Worm (Caenorhabditis elegans) whole organism, late embryonic: ENCODE data around the gene F11A10.6.
"Not testable (repeated sequence)": the region's sequence is repeated elsewhere in the genome, so short reads cannot be mapped to it uniquely, and the experiment has no call there.

Source experiments
- C08G9.2 ChIP-seq: sonication (generic microtip); optimal IDR thresholded peaks from 2 replicates; lab custom pipeline; 2016; ENCODE audit warnings: mild to moderate bottlenecking, missing genetic modification characterization, moderate library complexity, missing compliant biosample characterization
- K02D7.2 ChIP-seq: sonication (generic microtip); optimal IDR thresholded peaks from 2 replicates; lab custom pipeline; 2017; ENCODE audit warnings: mild to moderate bottlenecking, missing genetic modification characterization, missing compliant biosample characterization
- K09A11.1 ChIP-seq: sonication (generic microtip); optimal IDR thresholded peaks from 2 replicates; lab custom pipeline; 2017; ENCODE audit warnings: antibody characterized with exemption, mild to moderate bottlenecking, missing genetic modification characterization, missing compliant biosample characterization; ENCODE audit not compliant: insufficient read depth
- T23F11.4 ChIP-seq: fragments of 200-800 bp; sonication (Bioruptor generic); optimal IDR thresholded peaks from 2 replicates; lab custom pipeline; 2018; ENCODE audit warnings: mild to moderate bottlenecking, missing genetic modification characterization, missing compliant biosample characterization
- ceh-14 ChIP-seq: sonication (generic microtip); optimal IDR thresholded peaks from 2 replicates; lab custom pipeline; 2016; ENCODE audit warnings: missing genotype, missing genetic modification characterization, missing compliant biosample characterization
- ceh-22 ChIP-seq: sonication (generic microtip); optimal IDR thresholded peaks from 2 replicates; lab custom pipeline; 2017; ENCODE audit warnings: missing biosample characterization, missing genetic modification characterization
- ceh-24 ChIP-seq: sonication (generic microtip); optimal IDR thresholded peaks from 2 replicates; lab custom pipeline; 2016; ENCODE audit warnings: mild to moderate bottlenecking, missing genetic modification characterization, missing compliant biosample characterization
- ceh-30 ChIP-seq: fragments of 150-350 bp; optimal IDR thresholded peaks from 2 replicates; lab custom pipeline; 2014; ENCODE audit warnings: missing biosample characterization, missing genetic modification characterization
- ceh-31 ChIP-seq: sonication (generic microtip); optimal IDR thresholded peaks from 2 replicates; lab custom pipeline; 2016; ENCODE audit warnings: missing genetic modification characterization, missing compliant biosample characterization
- ceh-45 ChIP-seq: fragments of 200-800 bp; sonication (Bioruptor generic); IDR thresholded peaks from 2 replicates; pipeline ENCODE4 v1.3.6; 2022; ENCODE audit warnings: missing genetic modification reagents, missing genetic modification characterization, missing compliant biosample characterization
- ceh-48 ChIP-seq: sonication (generic microtip); optimal IDR thresholded peaks from 2 replicates; lab custom pipeline; 2016; ENCODE audit warnings: missing genetic modification characterization, inconsistent platforms, missing compliant biosample characterization
- ceh-9 ChIP-seq: sonication (generic microtip); optimal IDR thresholded peaks from 2 replicates; lab custom pipeline; 2016; ENCODE audit warnings: mild to moderate bottlenecking, missing genetic modification characterization, inconsistent platforms, missing compliant biosample characterization
- elt-4 ChIP-seq: sonication (generic microtip); optimal IDR thresholded peaks from 2 replicates; lab custom pipeline; 2016; ENCODE audit warnings: missing genetic modification characterization, missing compliant biosample characterization
- ets-4 ChIP-seq: sonication (generic microtip); optimal IDR thresholded peaks from 2 replicates; lab custom pipeline; 2016; ENCODE audit warnings: missing genetic modification characterization, missing compliant biosample characterization
- eyg-1 ChIP-seq: sonication (generic microtip); optimal IDR thresholded peaks from 2 replicates; lab custom pipeline; 2016; ENCODE audit warnings: missing genotype, missing genetic modification characterization, missing compliant biosample characterization
- gmeb-2 ChIP-seq: sonication (generic microtip); optimal IDR thresholded peaks from 2 replicates; lab custom pipeline; 2016; ENCODE audit warnings: missing genetic modification characterization, inconsistent platforms, missing compliant biosample characterization
- hlh-15 ChIP-seq: sonication (generic microtip); optimal IDR thresholded peaks from 2 replicates; lab custom pipeline; 2016; ENCODE audit warnings: missing genetic modification characterization, missing compliant biosample characterization
- hlh-6 ChIP-seq: sonication (generic microtip); optimal IDR thresholded peaks from 2 replicates; lab custom pipeline; 2016; ENCODE audit warnings: missing genotype, missing genetic modification characterization, missing compliant biosample characterization
- nhr-11 ChIP-seq: fragments of 150-350 bp; optimal IDR thresholded peaks from 2 replicates; lab custom pipeline; 2014; ENCODE audit warnings: missing biosample characterization, missing genetic modification characterization
- npax-4 ChIP-seq: sonication (generic microtip); optimal IDR thresholded peaks from 2 replicates; lab custom pipeline; 2016; ENCODE audit warnings: missing genetic modification characterization, missing compliant biosample characterization
- pax-1 ChIP-seq: fragments of 150-350 bp; optimal IDR thresholded peaks from 2 replicates; lab custom pipeline; 2014; ENCODE audit warnings: missing biosample characterization, missing genetic modification characterization
- pha-2 ChIP-seq: sonication (generic microtip); optimal IDR thresholded peaks from 2 replicates; lab custom pipeline; 2017; ENCODE audit warnings: mild to moderate bottlenecking, missing genetic modification characterization, missing compliant biosample characterization
- pqm-1 ChIP-seq: sonication (generic microtip); optimal IDR thresholded peaks from 2 replicates; lab custom pipeline; 2016; ENCODE audit warnings: missing genetic modification characterization, missing compliant biosample characterization
- pros-1 ChIP-seq: fragments of 150-350 bp; optimal IDR thresholded peaks from 2 replicates; lab custom pipeline; 2014; ENCODE audit warnings: missing biosample characterization, missing genetic modification reagents, missing genetic modification characterization
- rnt-1 ChIP-seq: sonication (generic microtip); optimal IDR thresholded peaks from 2 replicates; lab custom pipeline; 2016; ENCODE audit warnings: missing genetic modification characterization, missing compliant biosample characterization
- syd-9 ChIP-seq: sonication (generic microtip); optimal IDR thresholded peaks from 2 replicates; lab custom pipeline; 2016; ENCODE audit warnings: mild to moderate bottlenecking, missing genetic modification characterization, moderate library complexity, missing compliant biosample characterization
- tbx-2 ChIP-seq: sonication (generic microtip); optimal IDR thresholded peaks from 2 replicates; lab custom pipeline; 2016; ENCODE audit warnings: missing genetic modification characterization, missing compliant biosample characterization
- tbx-7 ChIP-seq: sonication (generic microtip); optimal IDR thresholded peaks from 2 replicates; lab custom pipeline; 2016; ENCODE audit warnings: missing genotype, missing genetic modification characterization, missing compliant biosample characterization
- unc-3 ChIP-seq, 2 experiments: fragments of 200-800 bp in 1 of 2; sonication (Bioruptor generic) in 1 of 2; sonication (generic microtip) in 1 of 2; conservative IDR thresholded peaks in 1 of 2; optimal IDR thresholded peaks in 1 of 2; 2 replicates each; pipeline versions ENCODE4 v1.3.6 to Lab custom; 2016 to 2022; ENCODE audit warnings: missing compliant biosample characterization in 2 of 2, missing genetic modification characterization in 2 of 2, missing genetic modification reagents in 1 of 2
- unc-42 ChIP-seq: sonication (generic microtip); optimal IDR thresholded peaks from 2 replicates; lab custom pipeline; 2016; ENCODE audit warnings: missing genotype, missing genetic modification characterization, missing compliant biosample characterization
- unc-86 ChIP-seq: sonication (generic microtip); optimal IDR thresholded peaks from 2 replicates; lab custom pipeline; 2016; ENCODE audit warnings: missing genetic modification characterization, missing compliant biosample characterization
- zip-5 ChIP-seq: sonication (generic microtip); optimal IDR thresholded peaks from 2 replicates; lab custom pipeline; 2016; ENCODE audit warnings: missing genetic modification characterization, missing compliant biosample characterization
- ztf-16 ChIP-seq: sonication (generic microtip); optimal IDR thresholded peaks from 2 replicates; lab custom pipeline; 2017; ENCODE audit warnings: missing genetic modification characterization, missing compliant biosample characterization

The F11A10.6 gene

DNA sequence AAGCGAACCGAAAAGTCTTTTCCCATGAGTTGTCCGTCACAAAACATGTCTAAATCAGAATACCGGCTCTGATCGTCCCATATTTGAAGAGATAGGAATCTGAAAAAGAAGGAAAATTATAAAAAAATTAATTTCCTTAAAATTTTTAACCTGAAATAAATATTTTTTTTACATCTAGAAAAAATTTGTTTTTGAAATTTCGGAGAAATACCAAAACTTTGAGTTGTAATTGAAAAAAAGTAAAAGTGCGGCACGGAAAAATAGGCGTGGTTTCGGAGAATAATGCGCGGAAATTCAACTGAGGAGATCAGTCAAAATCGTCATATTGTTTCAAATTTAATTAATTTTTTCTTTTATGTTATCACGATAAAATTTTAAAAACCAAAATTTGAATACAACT is at the start of gene F11A10.6:
TSS of gene F11A10.6 (minus strand) at position 101 of the 400 bp plus-strand sequence.
- TF ChIP-seq hlh-6 (tag; lab: Kevin White, UChicago) (no peak), ets-4 (no peak), eyg-1 (no peak), rnt-1 (tag; lab: Kevin White, UChicago) (no peak), tbx-2 (tag; lab: Kevin White, UChicago) (no peak), pqm-1 (tag; lab: Kevin White, UChicago) (no peak), pax-1 (tag; lab: Kevin White, UChicago) (no peak), zip-5 (tag; lab: Kevin White, UChicago) (no peak), C08G9.2 (tag; lab: Kevin White, UChicago) (no peak), pha-2 (tag; lab: Kevin White, UChicago) (no peak)

DNA sequence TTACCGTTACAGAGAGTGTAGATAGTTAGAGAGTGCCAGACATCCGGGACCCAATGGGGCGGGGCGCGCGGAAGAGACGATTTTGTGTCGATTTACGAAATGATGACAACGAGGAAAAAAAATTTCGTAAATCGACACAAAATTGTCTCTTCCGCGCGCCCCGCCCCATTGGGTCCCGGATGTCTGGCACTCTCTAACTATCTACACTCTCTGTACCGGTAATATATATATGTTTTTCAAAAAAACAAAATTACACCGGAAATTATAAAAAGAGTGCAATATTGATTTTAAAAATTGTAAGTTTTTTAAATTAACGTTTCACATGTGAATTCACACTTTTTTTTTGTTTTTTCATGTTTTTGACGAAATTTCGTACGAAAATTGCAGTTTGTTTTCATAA is 48.6 kb upstream of the F11A10.6 start, which contains the start of gene B0001.4:
TSS of gene B0001.4 (minus strand) at position 101 of the 400 bp plus-strand sequence.
- TF ChIP-seq T23F11.4 (GFP tag; lab: Kevin White, UChicago); hlh-15 (tag; lab: Kevin White, UChicago); syd-9 (tag; lab: Kevin White, UChicago): not testable (repeated sequence)

DNA sequence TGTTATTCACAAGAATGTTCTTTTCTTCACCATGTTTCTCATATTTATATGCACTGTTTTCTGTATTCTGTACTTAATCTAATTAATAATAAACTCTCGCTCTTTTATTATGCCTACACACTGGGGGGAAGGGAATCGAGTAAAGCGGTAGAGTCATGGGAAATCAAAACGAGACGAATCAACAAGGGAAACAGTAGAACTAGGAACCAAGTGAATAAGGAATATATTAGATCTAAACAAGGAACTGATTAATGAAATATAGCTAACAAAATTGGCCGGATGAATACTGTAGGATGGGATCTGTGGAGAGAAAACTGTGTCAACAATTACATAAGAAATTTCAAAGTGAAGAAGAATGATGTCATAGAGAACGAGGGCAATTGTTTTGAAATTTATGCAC is 45.5 kb upstream of the F11A10.6 start:
- no peak for TF ChIP-seq unc-42 (tag; lab: Kevin White, UChicago)
- no peak for TF ChIP-seq npax-4 (tag; lab: Kevin White, UChicago)
- TF ChIP-seq hlh-6 (tag; lab: Kevin White, UChicago) = no peak
- no peak for TF ChIP-seq unc-86 (tag; lab: Kevin White, UChicago)
- no peak for TF ChIP-seq K02D7.2 (tag; lab: Kevin White, UChicago)
- TF ChIP-seq ceh-30 = no peak
- TF ChIP-seq pros-1 (tag; lab: Kevin White, UChicago) = no peak
- TF ChIP-seq ceh-31 (tag; lab: Kevin White, UChicago) = no peak
- no peak for TF ChIP-seq tbx-7

DNA sequence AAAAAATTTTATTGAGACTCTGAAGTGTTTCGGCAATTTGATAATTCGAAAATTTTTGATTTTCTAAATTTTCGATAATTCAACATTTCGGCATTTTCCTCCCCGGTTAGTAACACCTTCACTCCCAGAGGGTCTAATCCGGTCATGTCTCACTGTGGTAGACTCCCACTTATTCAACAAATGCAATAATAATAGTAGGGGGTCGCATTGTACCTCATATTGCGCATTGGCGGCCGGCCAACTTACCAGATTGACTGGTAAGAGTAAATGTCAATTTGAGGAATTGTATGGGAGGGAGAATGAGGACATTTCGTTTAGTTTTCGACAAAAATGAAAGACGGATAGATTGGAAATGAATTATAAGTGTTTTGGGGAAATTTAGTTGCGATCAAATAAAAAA is 44.3 kb upstream of the F11A10.6 start:
- TF ChIP-seq ceh-48 (no peak), tbx-2 (tag; lab: Kevin White, UChicago) (no peak), unc-3 (GFP tag; conservative IDR thresholded peaks at IDR 0.05; lab: Robert Waterston, UW) (no peak), unc-3 (tag; optimal IDR thresholded peaks at IDR 0.05; lab: Kevin White, UChicago) (no peak), ceh-24 (no peak), gmeb-2 (tag; lab: Kevin White, UChicago) (no peak), ceh-22 (tag; lab: Kevin White, UChicago) (no peak), ztf-16 (tag; lab: Kevin White, UChicago) (no peak)
- TF ChIP-seq, all 69 proteins: peak for 0

DNA sequence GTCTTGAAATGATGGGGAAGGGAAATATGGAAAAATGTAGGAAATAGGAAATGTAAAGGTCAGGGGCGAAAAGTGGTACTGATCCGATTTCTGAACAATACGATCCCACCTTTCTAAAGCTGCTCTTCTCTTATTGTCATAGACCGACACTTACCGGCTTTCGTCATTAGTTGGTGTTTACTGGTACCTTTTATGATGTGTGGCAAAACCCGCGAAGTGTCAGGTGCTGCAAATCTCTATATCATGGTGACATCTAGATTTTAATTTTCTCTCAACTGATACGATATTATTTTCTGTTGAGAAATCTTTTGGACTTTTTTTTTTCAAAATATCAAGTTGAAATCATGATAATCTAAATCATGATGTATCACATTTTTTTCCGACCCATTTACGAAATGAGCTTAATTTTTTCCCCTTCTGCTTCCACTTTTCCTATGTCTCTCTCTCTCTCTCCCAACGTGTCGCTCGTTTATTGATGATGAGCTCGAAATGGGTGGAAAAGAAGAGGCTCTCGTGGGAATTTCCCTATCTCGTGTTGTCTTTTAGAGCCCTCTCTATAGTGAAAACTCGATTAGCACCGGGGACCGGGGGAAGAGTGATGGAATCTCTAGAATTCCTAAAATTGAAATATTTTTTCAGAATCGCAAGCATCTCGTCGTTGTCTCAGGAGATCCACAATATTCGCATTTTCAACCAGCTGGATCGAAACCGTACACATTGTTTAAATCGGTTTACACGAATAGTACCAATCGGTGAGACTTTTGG is 42.0 kb upstream of the F11A10.6 start:
- TF ChIP-seq zip-5 (tag; lab: Kevin White, UChicago) = no peak
- TF ChIP-seq ceh-45 (GFP tag; lab: Robert Waterston, UW) = no peak
- no peak for TF ChIP-seq ceh-14 (tag; lab: Kevin White, UChicago)
- TF ChIP-seq ceh-48 = no peak
- no peak for TF ChIP-seq elt-4 (tag; lab: Kevin White, UChicago)
- TF ChIP-seq ceh-22 (tag; lab: Kevin White, UChicago) = no peak
- TF ChIP-seq, all 69 proteins: peak for 0

DNA sequence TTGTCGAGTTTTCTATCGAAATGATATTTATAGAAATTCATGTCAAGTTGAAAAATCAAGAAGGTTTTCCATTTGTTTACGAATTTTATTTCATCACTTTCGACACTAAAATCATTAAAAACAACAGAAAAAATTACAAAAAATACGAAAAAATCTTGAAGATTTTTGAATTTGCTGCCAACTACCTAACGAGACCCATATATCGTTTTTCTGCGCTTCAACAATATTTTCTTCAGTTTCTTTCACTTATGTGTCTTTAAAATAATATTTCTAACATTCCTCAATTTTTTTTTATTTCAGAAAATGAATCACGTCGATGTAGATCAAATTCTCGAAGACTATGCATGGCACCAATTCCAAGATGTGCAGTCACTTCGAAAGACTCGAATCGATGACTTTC is 39.8 kb upstream of the F11A10.6 start, which contains the start of gene lin-24:
TSS of gene lin-24 (plus strand) at position 301 of the 400 bp plus-strand sequence.
- TF ChIP-seq elt-4 (tag; lab: Kevin White, UChicago) = no peak
- no peak for TF ChIP-seq pros-1 (tag; lab: Kevin White, UChicago)
- no peak for TF ChIP-seq ceh-48
- no peak for TF ChIP-seq nhr-11 (tag; lab: Kevin White, UChicago)
- no peak for TF ChIP-seq ceh-9
- no peak for TF ChIP-seq ceh-30
- TF ChIP-seq K09A11.1 (tag; lab: Kevin White, UChicago) = no peak
